Fruit fly (Drosophila melanogaster) whole organism, embryonic: ENCODE data around the gene CG43800.

Experiments used
- Antp ChIP-seq: fragments of 200-800 bp; sonication (Bioruptor generic); optimal IDR thresholded peaks from 3 replicates; lab custom pipeline; 2016; ENCODE audit warnings: missing biosample characterization, missing genetic modification characterization
- Atf6 ChIP-seq: fragments of 200-800 bp; sonication (Bioruptor generic); IDR thresholded peaks from 2 replicates; pipeline ENCODE4 v1.3.6; 2022; ENCODE audit warnings: missing biosample characterization, missing genetic modification characterization
- CG11456 ChIP-seq: fragments of 200-800 bp; sonication (Bioruptor generic); IDR thresholded peaks from 3 replicates; pipeline ENCODE4 v1.3.6; 2022; ENCODE audit warnings: missing biosample characterization, missing genetic modification characterization
- CG11504 ChIP-seq: fragments of 200-800 bp; sonication (Bioruptor generic); optimal IDR thresholded peaks from 3 replicates; lab custom pipeline; 2019; ENCODE audit warnings: missing biosample characterization, mild to moderate bottlenecking, missing genetic modification characterization, moderate library complexity
- CG11560 ChIP-seq: fragments of 200-800 bp; sonication (Bioruptor generic); IDR thresholded peaks from 3 replicates; pipeline ENCODE4 v1.3.6; 2022; ENCODE audit warnings: missing biosample characterization, missing genetic modification characterization
- CG11695 ChIP-seq: fragments of 200-800 bp; sonication (Bioruptor generic); IDR thresholded peaks from 3 replicates; pipeline ENCODE4 v1.3.6; 2022; ENCODE audit warnings: missing biosample characterization, missing genetic modification characterization
- CG1233 ChIP-seq: fragments of 200-800 bp; sonication (Bioruptor generic); optimal IDR thresholded peaks from 4 replicates; lab custom pipeline; 2018; ENCODE audit warnings: missing biosample characterization, mild to moderate bottlenecking, missing genetic modification characterization
- CG13123 ChIP-seq: fragments of 200-800 bp; sonication (Bioruptor generic); optimal IDR thresholded peaks from 2 replicates; lab custom pipeline; 2016; ENCODE audit warnings: missing biosample characterization, missing genetic modification characterization
- CG14050 ChIP-seq: fragments of 200-800 bp; sonication (Bioruptor generic); IDR thresholded peaks from 3 replicates; pipeline ENCODE4 v1.3.6; 2022; ENCODE audit warnings: missing biosample characterization, missing genetic modification characterization
- CG1529 ChIP-seq: fragments of 200-800 bp; sonication (Bioruptor generic); optimal IDR thresholded peaks from 3 replicates; lab custom pipeline; 2018; ENCODE audit warnings: missing biosample characterization, missing genetic modification characterization
- CG16815 ChIP-seq: fragments of 200-800 bp; sonication (Bioruptor generic); optimal IDR thresholded peaks from 3 replicates; lab custom pipeline; 2017; ENCODE audit warnings: missing biosample characterization, mild to moderate bottlenecking, missing genetic modification characterization
- CG18011 ChIP-seq: fragments of 200-800 bp; sonication (Bioruptor generic); optimal IDR thresholded peaks from 2 replicates; lab custom pipeline; 2017; ENCODE audit warnings: missing biosample characterization, missing genetic modification characterization, mild to moderate bottlenecking, moderate library complexity, missing genotype
- CG2120 ChIP-seq: fragments of 200-800 bp; sonication (Bioruptor generic); optimal IDR thresholded peaks from 3 replicates; lab custom pipeline; 2016; ENCODE audit warnings: missing biosample characterization, missing genetic modification characterization
- CG2678 ChIP-seq: fragments of 200-800 bp; sonication (Bioruptor generic); optimal IDR thresholded peaks from 3 replicates; lab custom pipeline; 2019; ENCODE audit warnings: missing biosample characterization, mild to moderate bottlenecking, missing genetic modification characterization, moderate library complexity
- CG2889 ChIP-seq: fragments of 200-800 bp; sonication (Bioruptor generic); IDR thresholded peaks from 3 replicates; pipeline ENCODE4 v1.3.6; 2022; ENCODE audit warnings: missing biosample characterization, missing genetic modification characterization
- CG31224 ChIP-seq: fragments of 200-800 bp; sonication (Bioruptor generic); IDR thresholded peaks from 2 replicates; pipeline ENCODE4 v1.3.6; 2022; ENCODE audit warnings: missing biosample characterization, missing genetic modification characterization
- CG34422 ChIP-seq: fragments of 200-800 bp; sonication (Bioruptor generic); IDR thresholded peaks from 3 replicates; pipeline ENCODE4 v1.3.6; 2022; ENCODE audit warnings: missing biosample characterization, missing genetic modification characterization
- CG5180 ChIP-seq: fragments of 200-800 bp; sonication (Bioruptor generic); optimal IDR thresholded peaks from 3 replicates; lab custom pipeline; 2017; ENCODE audit warnings: missing biosample characterization, missing genetic modification characterization, mild to moderate bottlenecking, moderate library complexity, missing genetic modification reagents
- Camta ChIP-seq: fragments of 200-800 bp; sonication (Bioruptor generic); optimal IDR thresholded peaks from 2 replicates; lab custom pipeline; 2016; ENCODE audit warnings: missing biosample characterization, missing genetic modification characterization
- Deaf1 ChIP-seq: fragments of 200-800 bp; optimal IDR thresholded peaks from 3 replicates; lab custom pipeline; 2019; ENCODE audit warnings: missing biosample characterization, mild to moderate bottlenecking, missing genetic modification characterization, moderate library complexity
- Dll ChIP-seq: fragments of 200-800 bp; sonication (Bioruptor generic); IDR thresholded peaks from 4 replicates; pipeline ENCODE4 v1.3.6; 2022; ENCODE audit warnings: missing biosample characterization, missing genetic modification characterization; ENCODE audit not compliant: partially characterized antibody
- Drgx ChIP-seq: fragments of 200-800 bp; sonication (Bioruptor generic); IDR thresholded peaks from 2 replicates; pipeline ENCODE4 v1.3.6; 2022; ENCODE audit warnings: missing biosample characterization, missing genetic modification characterization
- Ets65A ChIP-seq: fragments of 200-800 bp; sonication (Bioruptor generic); peaks from one replicate; lab custom pipeline; 2016; ENCODE audit warnings: missing biosample characterization, missing genetic modification characterization
- HLH3B ChIP-seq: fragments of 200-800 bp; sonication (Bioruptor generic); IDR thresholded peaks from 2 replicates; pipeline ENCODE4 v1.3.6; 2022; ENCODE audit warnings: missing biosample characterization, missing genetic modification characterization
- HLH54F ChIP-seq: fragments of 200-800 bp; sonication (Bioruptor generic); optimal IDR thresholded peaks from 3 replicates; lab custom pipeline; 2016; ENCODE audit warnings: missing biosample characterization, missing genetic modification characterization
- HLHmδ ChIP-seq: fragments of 200-800 bp; sonication (Bioruptor generic); optimal IDR thresholded peaks from 2 replicates; lab custom pipeline; 2018; ENCODE audit warnings: missing biosample characterization, mild to moderate bottlenecking, missing genetic modification characterization, moderate library complexity
- HmgZ ChIP-seq: fragments of 200-800 bp; sonication (Bioruptor generic); optimal IDR thresholded peaks from 2 replicates; lab custom pipeline; 2018; ENCODE audit warnings: missing biosample characterization, mild to moderate bottlenecking, missing genetic modification characterization
- Med ChIP-seq: fragments of 200-800 bp; sonication (Bioruptor generic); peaks from one replicate; lab custom pipeline; 2016; ENCODE audit warnings: missing biosample characterization, missing genetic modification characterization, mild to moderate bottlenecking, inconsistent platforms, moderate library complexity
- Rx ChIP-seq: fragments of 200-800 bp; sonication (Bioruptor generic); IDR thresholded peaks from 2 replicates; pipeline ENCODE4 v1.3.6; 2022; ENCODE audit warnings: missing biosample characterization, missing genetic modification characterization
- Sry-β ChIP-seq: fragments of 200-800 bp; sonication (Bioruptor generic); optimal IDR thresholded peaks from 2 replicates; lab custom pipeline; 2018; ENCODE audit warnings: missing biosample characterization, mild to moderate bottlenecking, missing genetic modification characterization, moderate library complexity
- Xrp1 ChIP-seq: fragments of 200-800 bp; sonication (Bioruptor generic); IDR thresholded peaks from 2 replicates; pipeline ENCODE4 v1.3.6; 2022; ENCODE audit warnings: missing biosample characterization, missing genetic modification characterization
- bcd ChIP-seq: fragments of 200-800 bp; sonication (Bioruptor generic); optimal IDR thresholded peaks from 2 replicates; lab custom pipeline; 2017; ENCODE audit warnings: missing biosample characterization, mild to moderate bottlenecking, missing genetic modification characterization
- bsh ChIP-seq, 2 experiments: fragments of 200-800 bp; sonication (Bioruptor generic); optimal IDR thresholded peaks; 2 replicates each; lab custom pipeline; 2017 to 2018; ENCODE audit warnings: mild to moderate bottlenecking in 2 of 2, missing biosample characterization in 2 of 2, missing genetic modification characterization in 2 of 2, moderate library complexity in 1 of 2
- crol ChIP-seq: fragments of 200-800 bp; sonication (Bioruptor generic); IDR thresholded peaks from 2 replicates; pipeline ENCODE4 v1.3.6; 2022; ENCODE audit warnings: missing biosample characterization, missing genetic modification characterization
- danr ChIP-seq: fragments of 200-800 bp; sonication (Bioruptor generic); IDR thresholded peaks from 2 replicates; pipeline ENCODE4 v1.3.6; 2022; ENCODE audit warnings: missing biosample characterization, missing genetic modification characterization
- fd96Cb ChIP-seq: fragments of 200-800 bp; sonication (Bioruptor generic); optimal IDR thresholded peaks from 2 replicates; lab custom pipeline; 2018; ENCODE audit warnings: missing biosample characterization, mild to moderate bottlenecking, missing genetic modification characterization, moderate library complexity
- hb ChIP-seq: fragments of 200-800 bp; sonication (Bioruptor generic); IDR thresholded peaks from 3 replicates; pipeline ENCODE4 v1.3.6; 2022; ENCODE audit warnings: missing biosample characterization, missing genetic modification characterization; ENCODE audit not compliant: partially characterized antibody
- hkb ChIP-seq, 2 experiments: fragments of 200-800 bp in 1 of 2; fragments of >200 bp in 1 of 2; sonication (Bioruptor generic) in 1 of 2; IDR thresholded peaks in 1 of 2; optimal IDR thresholded peaks in 1 of 2; 2 replicates each; pipeline versions ENCODE4 v1.3.6 to Lab custom; 2017 to 2022; ENCODE audit warnings: missing biosample characterization in 1 of 2, missing genetic modification characterization in 1 of 2
- mld ChIP-seq: fragments of 200-800 bp; sonication (Bioruptor generic); IDR thresholded peaks from 3 replicates; pipeline ENCODE4 v1.3.6; 2022; ENCODE audit warnings: missing biosample characterization, missing genetic modification characterization; ENCODE audit not compliant: partially characterized antibody
- nau ChIP-seq: fragments of 200-800 bp; sonication (Bioruptor generic); optimal IDR thresholded peaks from 3 replicates; lab custom pipeline; 2017; ENCODE audit warnings: missing biosample characterization, mild to moderate bottlenecking, missing genetic modification characterization, missing genetic modification reagents
- nom ChIP-seq: fragments of 200-800 bp; sonication (Bioruptor generic); optimal IDR thresholded peaks from 2 replicates; lab custom pipeline; 2017; ENCODE audit warnings: missing biosample characterization, missing genetic modification characterization, mild to moderate bottlenecking, moderate library complexity, missing genetic modification reagents
- p53 ChIP-seq: fragments of 200-800 bp; sonication (Bioruptor generic); optimal IDR thresholded peaks from 2 replicates; lab custom pipeline; 2016; ENCODE audit warnings: missing biosample characterization, missing genetic modification characterization
- pho ChIP-seq: fragments of 200-800 bp; sonication (Bioruptor generic); optimal IDR thresholded peaks from 2 replicates; lab custom pipeline; 2016; ENCODE audit warnings: missing biosample characterization, missing genetic modification characterization
- row ChIP-seq: fragments of 200-800 bp; sonication (Bioruptor generic); IDR thresholded peaks from 3 replicates; pipeline ENCODE4 v1.3.6; 2022; ENCODE audit warnings: missing biosample characterization, missing genetic modification characterization
- shn ChIP-seq: fragments of 200-800 bp; sonication (Bioruptor generic); optimal IDR thresholded peaks from 3 replicates; lab custom pipeline; 2016; ENCODE audit warnings: missing biosample characterization, missing genetic modification characterization
- sima ChIP-seq: fragments of 200-800 bp; sonication (Bioruptor generic); optimal IDR thresholded peaks from 2 replicates; lab custom pipeline; 2016; ENCODE audit warnings: missing biosample characterization, missing genetic modification characterization
- sr ChIP-seq: fragments of 200-800 bp; sonication (Bioruptor generic); IDR thresholded peaks from 3 replicates; pipeline ENCODE4 v1.3.6; 2022; ENCODE audit warnings: missing biosample characterization, missing genetic modification characterization
- ttk ChIP-seq: fragments of 200-800 bp; sonication (Bioruptor generic); IDR thresholded peaks from 2 replicates; pipeline ENCODE4 v2.1.2; 2022; ENCODE audit warnings: missing biosample characterization, missing genetic modification characterization
- tup ChIP-seq: fragments of 200-800 bp; sonication (Bioruptor generic); optimal IDR thresholded peaks from 2 replicates; lab custom pipeline; 2016; ENCODE audit warnings: missing biosample characterization, mild to moderate bottlenecking, missing genetic modification characterization, moderate library complexity
- usp ChIP-seq: fragments of >200 bp; optimal IDR thresholded peaks from 2 replicates; lab custom pipeline; 2017; ENCODE audit warnings: missing biosample characterization, missing genetic modification characterization
- vvl ChIP-seq: fragments of 200-800 bp; sonication (Bioruptor generic); IDR thresholded peaks from 2 replicates; pipeline ENCODE4 v1.3.6; 2022; ENCODE audit warnings: missing biosample characterization, missing genetic modification characterization
- z ChIP-seq: fragments of 200-800 bp; sonication (Bioruptor generic); IDR thresholded peaks from 3 replicates; pipeline ENCODE4 v1.3.6; 2022; ENCODE audit warnings: missing biosample characterization, missing genetic modification characterization
- zfh1 ChIP-seq: fragments of 200-800 bp; sonication (Bioruptor generic); IDR thresholded peaks from 3 replicates; pipeline ENCODE4 v1.3.6; 2022; ENCODE audit warnings: missing biosample characterization, missing genetic modification characterization

CG43800 gene

DNA sequence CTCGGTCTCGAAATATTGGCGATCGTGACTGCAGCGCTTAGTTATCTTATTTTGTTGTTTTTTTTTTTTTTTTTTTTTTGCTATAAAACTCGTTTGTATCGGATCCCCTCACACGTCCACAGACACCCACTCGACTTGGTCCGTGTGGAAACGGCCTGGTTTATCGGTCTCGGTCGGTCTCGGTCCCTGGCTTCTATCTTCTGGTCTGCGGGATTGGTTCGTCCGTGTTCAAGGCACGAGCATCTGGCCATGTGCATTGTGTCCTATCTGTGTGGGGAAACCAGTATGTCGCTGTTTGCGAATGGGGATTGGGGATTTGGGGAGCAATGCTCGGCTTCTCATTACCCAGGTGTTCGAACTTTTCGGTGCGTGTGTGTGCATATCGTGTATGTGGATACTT lies 42.9 kb downstream of the CG43800 start, which contains the start of gene CG4496:
CG4496 (minus strand) TSS at position 337 of the 400 bp plus-strand sequence.
- TF ChIP-seq Med (GFP tag; lab: Kevin White, UChicago) (peak; percentile 24), CG2678 (tag; lab: Kevin White, UChicago) (no peak), zfh1 (GFP tag; lab: Robert Waterston, UW) (0 out of 3 replicates have a peak, but pooled peaks have one; percentile 35), z (no peak), sr (no peak), sima (GFP tag; lab: Kevin White, UChicago) (no peak), CG11695 (GFP tag; lab: Robert Waterston, UW) (no peak), bsh (GFP tag; optimal IDR thresholded peaks at IDR 0.05; lab: Kevin White, UChicago) (peak in 1 of 2 experiments; percentile 3), Ets65A (GFP tag; lab: Kevin White, UChicago) (peak; percentile 38), CG16815 (GFP tag; lab: Kevin White, UChicago) (no peak), pho (GFP tag; lab: Kevin White, UChicago) (no peak), Rx (GFP tag; lab: Robert Waterston, UW) (no peak), Camta (GFP tag; lab: Kevin White, UChicago) (no peak), HLH54F (GFP tag; lab: Kevin White, UChicago) (no peak), CG13123 (GFP tag; lab: Kevin White, UChicago) (no peak), fd96Cb (no peak), Xrp1 (GFP tag; lab: Robert Waterston, UW) (no peak), bcd (GFP tag; lab: Kevin White, UChicago) (no peak), CG11456 (GFP tag; lab: Robert Waterston, UW) (no peak), nom (peak; percentile 48), vvl (GFP tag; lab: Robert Waterston, UW) (no peak), crol (GFP tag; lab: Robert Waterston, UW) (no peak), nau (no peak), Antp (GFP tag; lab: Kevin White, UChicago) (no peak), CG2889 (no peak), CG14050 (GFP tag; lab: Robert Waterston, UW) (no peak), CG1233 (GFP tag; lab: Kevin White, UChicago) (no peak), HmgZ (no peak), usp (no peak), CG11504 (tag; lab: Kevin White, UChicago) (no peak), CG11560 (no peak), Drgx (peak; percentile 10; the same call in 1 of the 2 replicates), Atf6 (GFP tag; lab: Robert Waterston, UW) (no peak)

DNA sequence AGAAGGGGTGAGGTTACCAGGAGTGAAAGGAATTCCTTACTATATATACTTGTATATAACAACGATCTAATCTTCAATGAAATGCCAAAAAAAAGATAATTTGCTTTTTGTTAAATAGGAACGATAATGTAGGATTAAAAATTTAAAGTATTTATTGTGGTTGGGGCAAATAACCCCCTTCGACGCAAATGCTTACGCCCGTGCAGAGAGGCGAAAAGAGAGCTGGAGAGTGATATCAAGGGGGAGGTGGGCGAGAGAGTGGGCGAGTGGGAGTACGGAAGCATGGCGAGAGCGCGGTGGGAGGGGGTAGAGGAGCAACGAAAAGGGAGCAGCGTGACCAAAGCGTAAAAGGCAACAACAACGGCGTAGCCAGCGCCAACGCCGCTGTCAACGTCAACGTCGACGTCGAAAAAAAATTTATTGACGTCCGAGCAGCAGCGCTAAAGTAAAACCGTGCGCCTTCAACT lies 44.0 kb downstream of the CG43800 start:
- TF ChIP-seq hb (GFP tag; lab: Robert Waterston, UW) = no peak
- peak; percentile 98 for TF ChIP-seq danr
- peak; percentile 99 for TF ChIP-seq HLH3B
- TF ChIP-seq row (GFP tag; lab: Robert Waterston, UW) = peak; percentile 99
- peak; percentile 77 for TF ChIP-seq p53 (GFP tag; lab: Kevin White, UChicago)
- TF ChIP-seq Sry-β = peak; percentile 65
- TF ChIP-seq HLHmδ (GFP tag; lab: Kevin White, UChicago) = no peak
- TF ChIP-seq CG5180 (GFP tag; lab: Kevin White, UChicago) = peak; percentile 92
- TF ChIP-seq Dll = no peak
- peak; percentile 98 for TF ChIP-seq CG34422
- TF ChIP-seq tup (GFP tag; lab: Kevin White, UChicago) = peak; percentile 94
- TF ChIP-seq CG18011 (GFP tag; lab: Kevin White, UChicago) = peak; percentile 91
- peak; percentile 99 for TF ChIP-seq CG2120 (GFP tag; lab: Kevin White, UChicago)
- peak; percentile 96 for TF ChIP-seq shn (GFP tag; lab: Kevin White, UChicago)
- TF ChIP-seq ttk (GFP tag; lab: Robert Waterston, UW) = peak; percentile 99
- peak; percentile 98 for TF ChIP-seq CG1529
- TF ChIP-seq Deaf1 (tag; lab: Kevin White, UChicago) = peak; percentile 81
- TF ChIP-seq CG31224 (GFP tag; lab: Robert Waterston, UW) = peak; percentile 94
- no peak for TF ChIP-seq hkb (optimal IDR thresholded peaks at IDR 0.05; lab: Kevin White, UChicago)
- peak; percentile 98 for TF ChIP-seq hkb (GFP tag; IDR thresholded peaks at IDR 0.05; lab: Robert Waterston, UW)
- TF ChIP-seq mld = no peak
